Fruit fly (Drosophila melanogaster) whole organism, pupa: ENCODE results near the gene CG31342.

Experiments used
- CG10348 ChIP-seq: fragments of 200-800 bp; sonication (Bioruptor generic); IDR thresholded peaks from 2 replicates; pipeline ENCODE4 v1.3.6; 2022; ENCODE audit warnings: missing biosample characterization, missing genetic modification characterization
- CG34367 ChIP-seq: fragments of 200-800 bp; sonication (Bioruptor generic); optimal IDR thresholded peaks from 2 replicates; lab custom pipeline; 2018; ENCODE audit warnings: missing biosample characterization, mild to moderate bottlenecking, missing genetic modification characterization
- CG4496 ChIP-seq: fragments of 200-800 bp; sonication (Bioruptor generic); IDR thresholded peaks from 3 replicates; pipeline ENCODE4 v1.3.6; 2022; ENCODE audit warnings: missing biosample characterization, missing genetic modification characterization
- CG9948 ChIP-seq: fragments of 200-800 bp; sonication (Bioruptor generic); optimal IDR thresholded peaks from 2 replicates; lab custom pipeline; 2018; ENCODE audit warnings: missing biosample characterization, mild to moderate bottlenecking, missing genetic modification characterization, moderate library complexity

dm6 chr3R:12957388-12957787 lies 28.5 kb upstream of the CG31342 start:
- TF ChIP-seq CG9948 (tag; lab: Kevin White, UChicago) (peak; percentile 20), CG10348 (GFP tag; lab: Robert Waterston, UW) (no peak), CG4496 (GFP tag; lab: Robert Waterston, UW) (no peak), CG34367 (tag; lab: Kevin White, UChicago) (peak; percentile 12)
